Worm (Caenorhabditis elegans): ENCODE measurements around the gene srsx-29.

Gene srsx-29

ce11 chrV:10190081-10190556 is 35.3 kb downstream of the srsx-29 start, which contains the start of gene ZK856.5:
Gene ZK856.5, minus strand, starts transcription at chrV:10190131.
- TF ChIP-seq jun-1 (tag; optimal IDR thresholded peaks at IDR 0.05) = no peak
- no peak for TF ChIP-seq nhr-11 (tag; optimal IDR thresholded peaks at IDR 0.05)
- peak; percentile 14 for TF ChIP-seq pha-4 (tag; optimal IDR thresholded peaks at IDR 0.05)
- TF ChIP-seq egl-27 (tag; optimal IDR thresholded peaks at IDR 0.05) = no peak
- TF ChIP-seq pqm-1 (tag; optimal IDR thresholded peaks at IDR 0.05) = peak; percentile 94
- peak; percentile 91 for TF ChIP-seq elt-2 (tag; optimal IDR thresholded peaks at IDR 0.05)

- TF ChIP-seq fkh-10 (GFP tag; optimal IDR thresholded peaks at IDR 0.05) = no peak
- no peak for TF ChIP-seq zag-1 (tag; optimal IDR thresholded peaks at IDR 0.05)
- TF ChIP-seq snpc-4 (tag; optimal IDR thresholded peaks at IDR 0.05) = no peak
- no peak for TF ChIP-seq ztf-11 (tag; optimal IDR thresholded peaks at IDR 0.05)
- no peak for TF ChIP-seq nhr-12 (tag; optimal IDR thresholded peaks at IDR 0.05)
- TF ChIP-seq elt-2 (tag; optimal IDR thresholded peaks at IDR 0.05) = peak; percentile 22
- no peak for TF ChIP-seq tbx-2 (tag; optimal IDR thresholded peaks at IDR 0.05)
These were observed 36.4 kb downstream of the srsx-29 start for ce11 chrV:10191242-10191641.

- TF ChIP-seq elt-2 (tag; optimal IDR thresholded peaks at IDR 0.05) = no peak
- TF ChIP-seq ztf-11 (tag; optimal IDR thresholded peaks at IDR 0.05) = no peak
- TF ChIP-seq unc-39 (tag; optimal IDR thresholded peaks at IDR 0.05) = no peak
- TF ChIP-seq nhr-23 (tag; optimal IDR thresholded peaks at IDR 0.05) = no peak
- no peak for TF ChIP-seq fkh-10 (GFP tag; optimal IDR thresholded peaks at IDR 0.05)
- no peak for TF ChIP-seq ceh-16 (tag; optimal IDR thresholded peaks at IDR 0.05)
- no peak for TF ChIP-seq nhr-28 (tag; optimal IDR thresholded peaks at IDR 0.05)
- no peak for TF ChIP-seq egl-27 (tag; optimal IDR thresholded peaks at IDR 0.05)
- TF ChIP-seq hmg-11 (tag; optimal IDR thresholded peaks at IDR 0.05) = no peak
- TF ChIP-seq unc-62 (GFP tag; optimal IDR thresholded peaks at IDR 0.05) = no peak
- no peak for TF ChIP-seq nhr-11 (tag; optimal IDR thresholded peaks at IDR 0.05)
- no peak for TF ChIP-seq nhr-77 (tag; optimal IDR thresholded peaks at IDR 0.05)
- TF ChIP-seq mml-1 (tag; optimal IDR thresholded peaks at IDR 0.05) = no peak
- TF ChIP-seq tbx-2 (tag; optimal IDR thresholded peaks at IDR 0.05) = no peak
These were observed 43.6 kb downstream of the srsx-29 start, which contains the start of gene ZK856.6 for ce11 chrV:10198386-10198785. Gene ZK856.6, plus strand, starts transcription at chrV:10198686.

ce11 chrV:10201913-10202312 is 47.1 kb downstream of the srsx-29 start, which contains the start of gene ZK856.7:
Gene ZK856.7, plus strand, starts transcription at chrV:10202098.
- TF ChIP-seq nhr-23 (tag; optimal IDR thresholded peaks at IDR 0.05) = peak; percentile 25
- TF ChIP-seq lin-39 (tag; optimal IDR thresholded peaks at IDR 0.05) = no peak

ce11 chrV:10202340-10202739 is 47.5 kb downstream of the srsx-29 start:
- no peak for TF ChIP-seq ceh-9 (tag; optimal IDR thresholded peaks at IDR 0.05)
- no peak for TF ChIP-seq nhr-77 (tag; optimal IDR thresholded peaks at IDR 0.05)
- no peak for TF ChIP-seq nhr-237 (tag; optimal IDR thresholded peaks at IDR 0.05)
- TF ChIP-seq lin-39 (tag; optimal IDR thresholded peaks at IDR 0.05) = no peak
- TF ChIP-seq ama-1 (optimal IDR thresholded peaks at IDR 0.05) = peak; percentile 18
- peak; percentile 4 for TF ChIP-seq elt-2 (tag; optimal IDR thresholded peaks at IDR 0.05)
- no peak for TF ChIP-seq aly-2 (tag; optimal IDR thresholded peaks at IDR 0.05)
- TF ChIP-seq jun-1 (tag; optimal IDR thresholded peaks at IDR 0.05) = no peak
- no peak for TF ChIP-seq nfya-1 (tag; optimal IDR thresholded peaks at IDR 0.05; ENCODE audit: insufficient read depth)
- no peak for TF ChIP-seq ZK546.5 (tag; optimal IDR thresholded peaks at IDR 0.05)
- TF ChIP-seq nhr-25 (tag; optimal IDR thresholded peaks at IDR 0.05) = no peak
- TF ChIP-seq pha-4 (tag; optimal IDR thresholded peaks at IDR 0.05) = no peak
- TF ChIP-seq egl-27 (tag; optimal IDR thresholded peaks at IDR 0.05) = no peak
- no peak for TF ChIP-seq fkh-2 (tag; optimal IDR thresholded peaks at IDR 0.05)
- no peak for TF ChIP-seq nhr-67 (tag; optimal IDR thresholded peaks at IDR 0.05)

- TF ChIP-seq nhr-43 (tag; optimal IDR thresholded peaks at IDR 0.05; ENCODE audit: poor library complexity, severe bottlenecking) (peak; percentile 34), elt-3 (tag; optimal IDR thresholded peaks at IDR 0.05) (peak in 1 of 3 experiments; percentile 14), jun-1 (tag; optimal IDR thresholded peaks at IDR 0.05) (no peak), pqm-1 (tag; optimal IDR thresholded peaks at IDR 0.05) (peak; percentile 91), nhr-23 (tag; optimal IDR thresholded peaks at IDR 0.05) (peak; percentile 42), elt-2 (tag; optimal IDR thresholded peaks at IDR 0.05) (peak; percentile 77), snpc-4 (tag; optimal IDR thresholded peaks at IDR 0.05) (peak; percentile 41), ceh-28 (tag; optimal IDR thresholded peaks at IDR 0.05) (peak; percentile 86), nhr-25 (tag; optimal IDR thresholded peaks at IDR 0.05) (no peak)
These were observed 48.7 kb downstream of the srsx-29 start, which contains the start of gene chpf-1 for ce11 chrV:10203435-10204009. Gene chpf-1, minus strand, starts transcription at chrV:10203485.

Data from whole organism, L3 larva.